Fruit fly (Drosophila melanogaster) whole organism, wandering third instar larva: Measurements from ENCODE around the gene Cbp80.
A peak's percentile ranks its signal among the peaks of the same experiment; 100 is the strongest.

Source experiments
- Abd-B ChIP-seq: fragments of >200 bp; optimal IDR thresholded peaks from 2 replicates; lab custom pipeline; 2017; ENCODE audit warnings: missing biosample characterization, missing genetic modification characterization
- CG32264 ChIP-seq: fragments of 200-800 bp; sonication (Bioruptor generic); optimal IDR thresholded peaks from 2 replicates; lab custom pipeline; 2016; ENCODE audit warnings: missing biosample characterization, missing genetic modification characterization
- CG9705 ChIP-seq: fragments of 200-800 bp; sonication (Bioruptor generic); optimal IDR thresholded peaks from 2 replicates; lab custom pipeline; 2018; ENCODE audit warnings: missing biosample characterization, mild to moderate bottlenecking, missing genetic modification characterization
- Dfd ChIP-seq: fragments of >200 bp; optimal IDR thresholded peaks from 2 replicates; lab custom pipeline; 2017; ENCODE audit warnings: missing biosample characterization, missing genetic modification characterization
- Dif ChIP-seq: fragments of 200-275, 200-300 bp; sonication (Bioruptor generic); optimal IDR thresholded peaks from 2 replicates; lab custom pipeline; 2018; ENCODE audit warnings: missing biosample characterization, missing genetic modification characterization; ENCODE audit not compliant: partially characterized antibody
- HLH106 ChIP-seq: fragments of 200-800 bp; optimal IDR thresholded peaks from 3 replicates; lab custom pipeline; 2019; ENCODE audit warnings: missing biosample characterization, mild to moderate bottlenecking, missing genetic modification characterization, moderate library complexity
- Hnf4 ChIP-seq: fragments of 200-800 bp; sonication (Bioruptor generic); optimal IDR thresholded peaks from 2 replicates; lab custom pipeline; 2016; ENCODE audit warnings: missing biosample characterization, mild to moderate bottlenecking, missing genetic modification characterization
- Hr78 ChIP-seq: fragments of >200 bp; optimal IDR thresholded peaks from 2 replicates; lab custom pipeline; 2017; ENCODE audit warnings: missing biosample characterization, missing genetic modification characterization
- Hr83 ChIP-seq: fragments of 200-300 bp; sonication (Bioruptor generic); optimal IDR thresholded peaks from 2 replicates; lab custom pipeline; 2016; ENCODE audit warnings: missing biosample characterization, mild to moderate bottlenecking, missing genetic modification characterization, moderate library complexity; ENCODE audit not compliant: poor library complexity, severe bottlenecking
- Jra ChIP-seq: sonication (Bioruptor generic); optimal IDR thresholded peaks from 2 replicates; lab custom pipeline; 2016; ENCODE audit warnings: missing biosample characterization, missing genetic modification characterization
- Mio ChIP-seq: sonication (Bioruptor generic); optimal IDR thresholded peaks from 2 replicates; lab custom pipeline; 2016; ENCODE audit warnings: missing biosample characterization, missing genetic modification characterization
- Myc ChIP-seq: fragments of >200 bp; optimal IDR thresholded peaks from 2 replicates; lab custom pipeline; 2017
- N ChIP-seq: fragments of >200 bp; optimal IDR thresholded peaks from 2 replicates; lab custom pipeline; 2018; ENCODE audit warnings: missing biosample characterization, missing external identifiers, missing genetic modification characterization
- OdsH ChIP-seq: fragments of 200-800 bp; sonication (Bioruptor generic); optimal IDR thresholded peaks from 2 replicates; lab custom pipeline; 2016; ENCODE audit warnings: missing biosample characterization, mild to moderate bottlenecking, missing genetic modification characterization
- Rel ChIP-seq, 2 experiments: fragments of 200-800 bp; sonication (Bioruptor generic) in 1 of 2; optimal IDR thresholded peaks; 2 replicates in 1 of 2; 3 replicates in 1 of 2; lab custom pipeline; 2016 to 2019; ENCODE audit warnings: mild to moderate bottlenecking in 2 of 2, missing biosample characterization in 2 of 2, missing genetic modification characterization in 2 of 2, moderate library complexity in 1 of 2
- Sp1 ChIP-seq: fragments of 200-800 bp; sonication (Bioruptor generic); optimal IDR thresholded peaks from 3 replicates; lab custom pipeline; 2019; ENCODE audit warnings: missing biosample characterization, mild to moderate bottlenecking, missing genetic modification characterization, moderate library complexity
- Vsx2 ChIP-seq: fragments of 200-300, 225-300 bp; sonication (Bioruptor generic); optimal IDR thresholded peaks from 2 replicates; lab custom pipeline; 2018; ENCODE audit warnings: missing biosample characterization, missing genetic modification characterization; ENCODE audit not compliant: partially characterized antibody
- br ChIP-seq: fragments of 200-800 bp; sonication (Bioruptor generic); optimal IDR thresholded peaks from 2 replicates; lab custom pipeline; 2016; ENCODE audit warnings: missing biosample characterization, missing genetic modification characterization
- brk ChIP-seq: fragments of 200-800 bp; sonication (Bioruptor generic); optimal IDR thresholded peaks from 2 replicates; lab custom pipeline; 2016; ENCODE audit warnings: missing biosample characterization, mild to moderate bottlenecking, missing genetic modification characterization
- dl ChIP-seq, 2 experiments: fragments of 175-275, 200-275 bp in 1 of 2; fragments of 200-275 bp in 1 of 2; sonication (Bioruptor generic); optimal IDR thresholded peaks; lab custom pipeline; 2018; ENCODE audit warnings: mild to moderate bottlenecking in 2 of 2, missing biosample characterization in 2 of 2, missing genetic modification characterization in 2 of 2, moderate library complexity in 2 of 2; ENCODE audit not compliant: partially characterized antibody in 2 of 2, insufficient read depth in 1 of 2
- dmrt93B ChIP-seq: fragments of 200-800 bp; sonication (Bioruptor generic); optimal IDR thresholded peaks from 2 replicates; lab custom pipeline; 2018; ENCODE audit warnings: missing biosample characterization, mild to moderate bottlenecking, missing genetic modification characterization
- dsf ChIP-seq: sonication (Bioruptor generic); optimal IDR thresholded peaks from 2 replicates; lab custom pipeline; 2016; ENCODE audit warnings: missing biosample characterization, missing genetic modification characterization, borderline replicate concordance
- ey ChIP-seq: fragments of 200-800 bp; sonication (Bioruptor generic); optimal IDR thresholded peaks from 2 replicates; lab custom pipeline; 2016; ENCODE audit warnings: missing biosample characterization, missing genetic modification characterization
- foxo ChIP-seq, 2 experiments: fragments of 200-800 bp; sonication (Bioruptor generic); optimal IDR thresholded peaks; 2 replicates in 1 of 2; 3 replicates in 1 of 2; lab custom pipeline; 2016 to 2017; ENCODE audit warnings: missing biosample characterization in 2 of 2, missing genetic modification characterization in 2 of 2
- fru ChIP-seq: fragments of 200-800 bp; sonication (Bioruptor generic); optimal IDR thresholded peaks from 3 replicates; lab custom pipeline; 2016; ENCODE audit warnings: missing biosample characterization, mild to moderate bottlenecking, missing genetic modification characterization
- h ChIP-seq: fragments of 200-800 bp; sonication (Bioruptor generic); optimal IDR thresholded peaks from 3 replicates; lab custom pipeline; 2016; ENCODE audit warnings: missing biosample characterization, mild to moderate bottlenecking, missing genetic modification characterization
- jim ChIP-seq: fragments of 175-275, 200-325 bp; sonication (Bioruptor generic); optimal IDR thresholded peaks from 2 replicates; lab custom pipeline; 2016; ENCODE audit warnings: missing biosample characterization, mild to moderate bottlenecking, missing genetic modification characterization
- lola ChIP-seq: fragments of >200 bp; optimal IDR thresholded peaks from 2 replicates; lab custom pipeline; 2017; ENCODE audit warnings: missing biosample characterization, missing genetic modification characterization
- pan ChIP-seq: fragments of >200 bp; optimal IDR thresholded peaks from 2 replicates; lab custom pipeline; 2017
- psq ChIP-seq: fragments of 200-800 bp; sonication (Bioruptor generic); optimal IDR thresholded peaks from 3 replicates; lab custom pipeline; 2017; ENCODE audit warnings: missing biosample characterization, mild to moderate bottlenecking, missing genetic modification characterization, moderate library complexity
- rgr ChIP-seq: fragments of 200-800 bp; sonication (Bioruptor generic); optimal IDR thresholded peaks from 3 replicates; lab custom pipeline; 2016; ENCODE audit warnings: missing biosample characterization, mild to moderate bottlenecking, missing genetic modification characterization
- sage ChIP-seq: fragments of 200-800 bp; sonication (Bioruptor generic); optimal IDR thresholded peaks from 2 replicates; lab custom pipeline; 2016; ENCODE audit warnings: missing biosample characterization, mild to moderate bottlenecking, missing genetic modification characterization
- sv ChIP-seq: fragments of 200-800 bp; sonication (Bioruptor generic); optimal IDR thresholded peaks from 3 replicates; lab custom pipeline; 2016; ENCODE audit warnings: missing biosample characterization, missing genetic modification characterization
- tai ChIP-seq: sonication (Bioruptor generic); optimal IDR thresholded peaks from 2 replicates; lab custom pipeline; 2016; ENCODE audit warnings: missing biosample characterization, missing genetic modification characterization
- woc ChIP-seq: sonication (Bioruptor generic); optimal IDR thresholded peaks from 2 replicates; lab custom pipeline; 2016; ENCODE audit warnings: missing biosample characterization, mild to moderate bottlenecking, missing genetic modification characterization

Gene Cbp80

dm6 chrX:4690767-4691166 lies 41.0 kb downstream of the Cbp80 start:
- no peak for TF ChIP-seq Hr78
- no peak for TF ChIP-seq Mio (GFP tag; lab: Kevin White, UChicago)
- no peak for TF ChIP-seq lola (GFP tag; lab: Kevin White, UChicago)
- no peak for TF ChIP-seq jim
- no peak for TF ChIP-seq N
- no peak for TF ChIP-seq Hnf4 (GFP tag; lab: Kevin White, UChicago)
- TF ChIP-seq dsf (GFP tag; lab: Kevin White, UChicago), result no peak
- no peak for TF ChIP-seq psq (GFP tag; lab: Kevin White, UChicago)

- no peak for TF ChIP-seq fru (GFP tag; lab: Kevin White, UChicago)
- peak; percentile 1 for TF ChIP-seq Sp1 (GFP tag; lab: Kevin White, UChicago)
- no peak for TF ChIP-seq sv
- peak in 1 of 2 experiments; percentile 19 for TF ChIP-seq foxo (GFP tag; optimal IDR thresholded peaks at IDR 0.05; lab: Kevin White, UChicago)
- peak; percentile 10 for TF ChIP-seq rgr (GFP tag; lab: Kevin White, UChicago)
- TF ChIP-seq Dfd (GFP tag; lab: Kevin White, UChicago), result no peak
- TF ChIP-seq HLH106 (tag; lab: Kevin White, UChicago), result peak; percentile 30
These were observed 41.4 kb downstream of the Cbp80 start for dm6 chrX:4691226-4691625.

dm6 chrX:4692963-4693362 lies 43.1 kb downstream of the Cbp80 start:
- TF ChIP-seq h (GFP tag; lab: Kevin White, UChicago) (no peak), CG32264 (no peak), Hr83 (GFP tag; lab: Kevin White, UChicago) (no peak), dmrt93B (GFP tag; lab: Kevin White, UChicago) (no peak), tai (GFP tag; lab: Kevin White, UChicago) (no peak), Sp1 (GFP tag; lab: Kevin White, UChicago) (no peak), N (no peak), Abd-B (GFP tag; lab: Kevin White, UChicago) (no peak)

DNA sequence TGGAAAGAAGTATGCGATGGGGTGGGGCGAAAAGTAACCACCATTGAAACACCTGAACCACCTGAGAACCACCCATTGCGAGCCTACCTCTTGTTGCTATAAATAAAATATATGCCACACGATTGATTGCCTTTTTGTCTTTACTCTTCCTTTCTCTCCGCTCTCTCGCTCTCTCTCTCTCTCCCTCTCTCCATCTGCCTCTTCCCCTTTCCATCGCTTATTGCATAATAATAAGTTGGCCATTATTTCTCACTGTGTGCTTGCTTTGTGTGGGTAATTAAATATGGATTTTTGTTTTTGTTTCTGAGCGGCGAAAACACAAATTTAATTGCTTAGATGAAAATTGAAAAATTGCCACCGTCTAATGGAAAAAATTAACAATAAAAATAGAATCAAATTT lies 44.3 kb downstream of the Cbp80 start:
- no peak for TF ChIP-seq dmrt93B (GFP tag; lab: Kevin White, UChicago)

dm6 chrX:4699370-4699769 lies 49.6 kb downstream of the Cbp80 start:
- TF ChIP-seq lola (GFP tag; lab: Kevin White, UChicago), result no peak
- peak; percentile 84 for TF ChIP-seq Dfd (GFP tag; lab: Kevin White, UChicago)

DNA sequence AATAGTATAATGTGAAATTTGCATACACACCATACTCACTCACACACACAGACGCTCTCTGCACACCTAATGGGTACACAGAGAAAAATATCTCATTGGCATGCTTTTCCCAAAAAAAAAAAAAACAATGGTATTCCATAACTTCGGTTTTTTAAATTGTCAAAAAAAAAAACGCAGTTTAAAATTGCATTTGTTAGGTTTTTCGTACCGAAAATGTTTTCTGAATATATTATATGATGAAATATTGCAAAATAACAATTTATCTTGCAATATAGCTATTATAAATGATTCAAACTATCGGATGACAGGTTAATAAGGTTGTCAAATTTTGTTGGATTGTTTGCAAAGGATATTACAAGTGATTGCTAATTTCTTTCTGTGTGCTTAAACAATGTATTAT lies 50.0 kb downstream of the Cbp80 start:
- no peak for TF ChIP-seq Hnf4 (GFP tag; lab: Kevin White, UChicago)
- TF ChIP-seq sv, result no peak
- no peak for TF ChIP-seq jim
- no peak for TF ChIP-seq lola (GFP tag; lab: Kevin White, UChicago)
- TF ChIP-seq Hr83 (GFP tag; lab: Kevin White, UChicago), result no peak
- TF ChIP-seq Dif (GFP tag; lab: Kevin White, UChicago), result no peak
- no peak for TF ChIP-seq Vsx2 (GFP tag; lab: Kevin White, UChicago)
- TF ChIP-seq HLH106 (tag; lab: Kevin White, UChicago), result peak; percentile 6
- TF ChIP-seq dl (GFP tag; optimal IDR thresholded peaks at IDR 0.05; lab: Kevin White, UChicago; ENCODE audit: insufficient read depth in 1 of 2, partially characterized antibody in 2 of 2), result no peak
- no peak for TF ChIP-seq tai (GFP tag; lab: Kevin White, UChicago)
- TF ChIP-seq CG32264, result no peak
- TF ChIP-seq Jra (GFP tag; lab: Kevin White, UChicago), result no peak
- no peak for TF ChIP-seq dsf (GFP tag; lab: Kevin White, UChicago)
- TF ChIP-seq h (GFP tag; lab: Kevin White, UChicago), result peak; percentile 7
- TF ChIP-seq foxo (GFP tag; optimal IDR thresholded peaks at IDR 0.05; lab: Kevin White, UChicago), result peak in 1 of 2 experiments; percentile 23
- TF ChIP-seq Rel (GFP tag; optimal IDR thresholded peaks at IDR 0.05; lab: Kevin White, UChicago), result no peak
- no peak for TF ChIP-seq Rel (tag; optimal IDR thresholded peaks at IDR 0.05; lab: Kevin White, UChicago)
- TF ChIP-seq Abd-B (GFP tag; lab: Kevin White, UChicago), result no peak
- no peak for TF ChIP-seq ey
- TF ChIP-seq pan (lab: Kevin White, UChicago), result no peak
- no peak for TF ChIP-seq woc (GFP tag; lab: Kevin White, UChicago)
- TF ChIP-seq sage (GFP tag; lab: Kevin White, UChicago), result no peak
- peak; percentile 20 for TF ChIP-seq fru (GFP tag; lab: Kevin White, UChicago)
- no peak for TF ChIP-seq Hr78
- no peak for TF ChIP-seq Myc
- TF ChIP-seq rgr (GFP tag; lab: Kevin White, UChicago), result no peak
- TF ChIP-seq Dfd (GFP tag; lab: Kevin White, UChicago), result no peak
- TF ChIP-seq CG9705 (GFP tag; lab: Kevin White, UChicago), result no peak
- TF ChIP-seq OdsH (GFP tag; lab: Kevin White, UChicago), result no peak
- no peak for TF ChIP-seq Mio (GFP tag; lab: Kevin White, UChicago)
- TF ChIP-seq brk (GFP tag; lab: Kevin White, UChicago), result no peak
- TF ChIP-seq br (GFP tag; lab: Kevin White, UChicago), result no peak
- TF ChIP-seq psq (GFP tag; lab: Kevin White, UChicago), result no peak
- TF ChIP-seq dmrt93B (GFP tag; lab: Kevin White, UChicago), result no peak
